Worm (Caenorhabditis elegans) whole organism, L4 larva: ENCODE results near the gene F14E5.2.
A peak's percentile ranks its signal among the peaks of the same experiment; 100 is the strongest.

ENCODE experiments used
- R02D3.7 ChIP-seq: fragments of 150-350 bp; sonication (generic microtip); optimal IDR thresholded peaks from 3 replicates; lab custom pipeline; 2014; ENCODE audit warnings: missing biosample characterization, missing genetic modification characterization
- T26A8.4 ChIP-seq: fragments of 200-800 bp; sonication (Bioruptor generic); IDR thresholded peaks from 2 replicates; pipeline ENCODE4 v1.3.6; 2022; ENCODE audit warnings: missing genetic modification characterization, missing compliant biosample characterization
- aly-2 ChIP-seq: sonication (generic microtip); optimal IDR thresholded peaks from 2 replicates; lab custom pipeline; 2018; ENCODE audit warnings: missing biosample characterization, missing genetic modification characterization
- ama-1 ChIP-seq: fragments of 150-350 bp; optimal IDR thresholded peaks from 2 replicates; lab custom pipeline; 2014; ENCODE audit warnings: inconsistent platforms, mixed read lengths
- ceh-20 ChIP-seq: fragments of 200-800 bp; sonication (Bioruptor generic); IDR thresholded peaks from 2 replicates; pipeline ENCODE4 v1.3.6; 2022; ENCODE audit warnings: missing genetic modification reagents, missing genetic modification characterization, missing compliant biosample characterization
- ceh-28 ChIP-seq: fragments of 150-350 bp; optimal IDR thresholded peaks from 2 replicates; lab custom pipeline; 2014; ENCODE audit warnings: missing biosample characterization, missing genetic modification reagents, missing genetic modification characterization
- cey-2 ChIP-seq: sonication (generic microtip); optimal IDR thresholded peaks from 3 replicates; lab custom pipeline; 2017; ENCODE audit warnings: missing genetic modification characterization, mild to moderate bottlenecking, missing compliant biosample characterization, antibody characterized with exemption, borderline replicate concordance; ENCODE audit not compliant: insufficient read depth
- daf-12 ChIP-seq: fragments of 150-350 bp; optimal IDR thresholded peaks from 2 replicates; lab custom pipeline; 2014; ENCODE audit warnings: missing biosample characterization, missing genetic modification reagents, missing genetic modification characterization
- daf-16 ChIP-seq, 3 experiments: sonication (generic microtip); optimal IDR thresholded peaks; 2 replicates each; lab custom pipeline; 2016 to 2017; ENCODE audit warnings: missing genetic modification characterization in 3 of 3, missing genetic modification reagents in 3 of 3, mild to moderate bottlenecking in 2 of 3, missing compliant biosample characterization in 2 of 3, missing biosample characterization in 1 of 3, moderate library complexity in 1 of 3
- daf-19 ChIP-seq: fragments of 200-800 bp; sonication (Bioruptor generic); conservative IDR thresholded peaks from 2 replicates; pipeline ENCODE4 v1.3.6; 2022; ENCODE audit warnings: missing genetic modification characterization, missing compliant biosample characterization
- dmd-6 ChIP-seq: fragments of 200-800 bp; sonication (Bioruptor generic); IDR thresholded peaks from 2 replicates; pipeline ENCODE4 v1.3.6; 2022; ENCODE audit warnings: missing genetic modification reagents, missing genetic modification characterization, missing compliant biosample characterization
- dve-1 ChIP-seq: sonication (generic microtip); optimal IDR thresholded peaks from 2 replicates; lab custom pipeline; 2017; ENCODE audit warnings: antibody characterized with exemption, mild to moderate bottlenecking, missing genetic modification characterization, missing compliant biosample characterization; ENCODE audit not compliant: insufficient read depth
- egl-27 ChIP-seq: sonication (generic microtip); optimal IDR thresholded peaks from 3 replicates; lab custom pipeline; 2017; ENCODE audit warnings: missing biosample characterization, missing genetic modification reagents, missing genetic modification characterization
- gei-8 ChIP-seq: fragments of 200-800 bp; sonication (Bioruptor generic); optimal IDR thresholded peaks from 2 replicates; lab custom pipeline; 2018; ENCODE audit warnings: mild to moderate bottlenecking, missing genetic modification characterization, missing compliant biosample characterization
- hlh-11 ChIP-seq: fragments of 200-800 bp; sonication (Bioruptor generic); optimal IDR thresholded peaks from 2 replicates; lab custom pipeline; 2018; ENCODE audit warnings: mild to moderate bottlenecking, missing genetic modification characterization, missing compliant biosample characterization
- lim-7 ChIP-seq: fragments of 200-800 bp; sonication (Bioruptor generic); IDR thresholded peaks from 2 replicates; pipeline ENCODE4 v1.3.6; 2022; ENCODE audit warnings: missing genetic modification characterization, missing compliant biosample characterization
- lin-15B ChIP-seq: fragments of 150-350 bp; sonication (generic microtip); optimal IDR thresholded peaks from 3 replicates; lab custom pipeline; 2014; ENCODE audit warnings: missing biosample characterization, missing genetic modification characterization
- lin-38 ChIP-seq: fragments of 200-800 bp; sonication (Bioruptor generic); IDR thresholded peaks from 2 replicates; pipeline ENCODE4 v1.3.6; 2022; ENCODE audit warnings: missing genetic modification reagents, missing genetic modification characterization, missing compliant biosample characterization
- lir-3 ChIP-seq: sonication (generic microtip); optimal IDR thresholded peaks from 2 replicates; lab custom pipeline; 2016; ENCODE audit warnings: mild to moderate bottlenecking, missing genetic modification characterization, missing compliant biosample characterization
- lsy-2 ChIP-seq, 2 experiments: fragments of 150-350 bp in 1 of 2; sonication (generic microtip) in 1 of 2; optimal IDR thresholded peaks; 2 replicates each; lab custom pipeline; 2014 to 2017; ENCODE audit warnings: missing biosample characterization in 2 of 2, missing genetic modification characterization in 2 of 2
- madf-5 ChIP-seq, 2 experiments: fragments of 200-800 bp; sonication (Bioruptor generic); IDR thresholded peaks; 2 replicates each; pipeline ENCODE4 v1.3.6; 2022; ENCODE audit warnings: missing compliant biosample characterization in 2 of 2, missing genetic modification characterization in 2 of 2
- mep-1 ChIP-seq: fragments of 150-350 bp; sonication (generic microtip); optimal IDR thresholded peaks from 3 replicates; lab custom pipeline; 2014; ENCODE audit warnings: missing biosample characterization, missing genetic modification characterization
- mxl-3 ChIP-seq: fragments of 200-800 bp; sonication (Bioruptor generic); optimal IDR thresholded peaks from 2 replicates; lab custom pipeline; 2018; ENCODE audit warnings: mild to moderate bottlenecking, missing genetic modification characterization, missing compliant biosample characterization
- nhr-10 ChIP-seq: fragments of 150-350 bp; optimal IDR thresholded peaks from 2 replicates; lab custom pipeline; 2014; ENCODE audit warnings: missing biosample characterization, missing genetic modification characterization
- nhr-102 ChIP-seq: sonication (generic microtip); optimal IDR thresholded peaks from 2 replicates; lab custom pipeline; 2016; ENCODE audit warnings: mild to moderate bottlenecking, missing genetic modification characterization, moderate library complexity, missing compliant biosample characterization
- nhr-11 ChIP-seq: fragments of 150-350 bp; optimal IDR thresholded peaks from 2 replicates; lab custom pipeline; 2014; ENCODE audit warnings: missing biosample characterization, missing genetic modification characterization
- nhr-111 ChIP-seq: fragments of 200-800 bp; sonication (Bioruptor generic); optimal IDR thresholded peaks from 2 replicates; lab custom pipeline; 2018; ENCODE audit warnings: mild to moderate bottlenecking, missing genetic modification characterization, missing compliant biosample characterization
- nhr-25 ChIP-seq: sonication (generic microtip); optimal IDR thresholded peaks from 2 replicates; lab custom pipeline; 2017; ENCODE audit warnings: missing genetic modification characterization, mild to moderate bottlenecking, missing compliant biosample characterization, antibody characterized with exemption, moderate library complexity, borderline replicate concordance; ENCODE audit not compliant: insufficient read depth
- nhr-28 ChIP-seq: fragments of 150-350 bp; optimal IDR thresholded peaks from 2 replicates; lab custom pipeline; 2014; ENCODE audit warnings: missing biosample characterization, missing genetic modification characterization
- nhr-41 ChIP-seq: fragments of 200-800 bp; sonication (Bioruptor generic); IDR thresholded peaks from 2 replicates; pipeline ENCODE4 v1.3.6; 2022; ENCODE audit warnings: missing genetic modification reagents, missing genetic modification characterization, missing compliant biosample characterization
- nhr-42 ChIP-seq: fragments of 200-800 bp; sonication (Bioruptor generic); IDR thresholded peaks from 2 replicates; pipeline ENCODE4 v1.3.6; 2022; ENCODE audit warnings: missing genetic modification characterization, missing compliant biosample characterization
- nhr-48 ChIP-seq: sonication (generic microtip); optimal IDR thresholded peaks from 2 replicates; lab custom pipeline; 2016; ENCODE audit warnings: mild to moderate bottlenecking, missing genetic modification characterization, missing compliant biosample characterization
- nhr-6 ChIP-seq: fragments of 150-350 bp; optimal IDR thresholded peaks from 2 replicates; lab custom pipeline; 2014; ENCODE audit warnings: missing biosample characterization, missing genetic modification characterization
- php-3 ChIP-seq: fragments of 200-800 bp; sonication (Bioruptor generic); IDR thresholded peaks from 2 replicates; pipeline ENCODE4 v1.3.6; 2022; ENCODE audit warnings: missing genetic modification reagents, missing genetic modification characterization, missing compliant biosample characterization
- set-16 ChIP-seq: fragments of 200-800 bp; sonication (Bioruptor generic); IDR thresholded peaks from 2 replicates; pipeline ENCODE4 v1.3.6; 2022; ENCODE audit warnings: missing genetic modification reagents, missing genetic modification characterization, missing compliant biosample characterization
- skn-1 ChIP-seq: fragments of 150-350 bp; optimal IDR thresholded peaks from 2 replicates; lab custom pipeline; 2014; ENCODE audit warnings: missing biosample characterization, missing genetic modification characterization
- snpc-1.2 ChIP-seq: fragments of 200-800 bp; sonication (Bioruptor generic); IDR thresholded peaks from 2 replicates; pipeline ENCODE4 v1.3.6; 2022; ENCODE audit warnings: missing genetic modification reagents, missing genetic modification characterization, missing compliant biosample characterization
- spr-1 ChIP-seq: sonication (generic microtip); optimal IDR thresholded peaks from 2 replicates; lab custom pipeline; 2016; ENCODE audit warnings: mild to moderate bottlenecking, missing genetic modification characterization, missing compliant biosample characterization
- unc-62 ChIP-seq, 3 experiments: fragments of 150-350 bp in 1 of 3; sonication (generic microtip); optimal IDR thresholded peaks in 2 of 3; peaks in 1 of 3; 1 replicate in 1 of 3; 2 replicates in 2 of 3; lab custom pipeline; 2014 to 2017; ENCODE audit warnings: missing biosample characterization in 3 of 3, missing genetic modification characterization in 3 of 3, missing genetic modification reagents in 3 of 3, missing genotype in 1 of 3
- zfp-3 ChIP-seq: fragments of 200-800 bp; sonication (Bioruptor generic); conservative IDR thresholded peaks from 2 replicates; pipeline ENCODE4 v1.3.6; 2022; ENCODE audit warnings: missing genetic modification reagents, missing genetic modification characterization, missing compliant biosample characterization
- zip-2 ChIP-seq: fragments of 150-350 bp; optimal IDR thresholded peaks from 2 replicates; lab custom pipeline; 2014; ENCODE audit warnings: missing biosample characterization, missing genetic modification characterization
- ztf-11 ChIP-seq: fragments of 150-350 bp; optimal IDR thresholded peaks from 2 replicates; lab custom pipeline; 2014; ENCODE audit warnings: missing biosample characterization, missing genetic modification characterization

The F14E5.2 gene

DNA sequence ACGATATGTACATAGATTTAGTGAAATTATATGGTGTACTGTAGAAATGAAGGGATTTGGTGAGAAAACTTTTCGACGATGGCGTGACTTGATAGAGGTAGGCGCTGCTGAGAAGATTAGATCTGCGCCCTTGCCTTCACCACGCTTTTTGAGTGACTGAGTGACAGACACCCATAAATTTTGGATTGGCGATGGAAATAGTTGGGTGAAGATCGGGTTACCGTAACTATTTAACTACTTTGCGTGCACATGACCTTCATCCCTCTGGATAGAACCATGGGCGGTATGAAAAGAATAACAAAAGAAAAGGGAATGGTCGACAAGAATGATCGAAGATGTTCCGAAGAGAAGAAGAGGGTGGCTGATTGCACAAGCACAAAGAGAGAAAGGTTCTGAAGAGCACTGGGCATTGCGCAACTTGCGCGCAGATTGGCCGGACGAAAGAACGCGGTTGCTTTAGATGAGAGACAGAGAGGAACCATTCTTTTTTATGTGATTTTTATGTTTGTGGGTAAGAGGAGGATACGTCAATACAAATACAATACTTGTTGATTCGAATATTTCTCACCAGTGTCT is 13.1 kb downstream of the F14E5.2 start:
- TF ChIP-seq nhr-48 (tag; lab: Kevin White, UChicago) (no peak), lin-38 (no peak), unc-62 (GFP tag; optimal IDR thresholded peaks at IDR 0.05 in 1 of 2; lab: Kevin White, UChicago) (peak in 1 of 2 experiments; percentile 5), unc-62 (tag; optimal IDR thresholded peaks at IDR 0.05; lab: Kevin White, UChicago) (no peak), hlh-11 (no peak), ceh-20 (GFP tag; lab: Robert Waterston, UW) (no peak), T26A8.4 (GFP tag; lab: Robert Waterston, UW) (no peak), R02D3.7 (tag; lab: Kevin White, UChicago) (no peak), ztf-11 (no peak), zfp-3 (GFP tag; lab: Robert Waterston, UW) (no peak)
- TF ChIP-seq, all 104 proteins: peak for 1

DNA sequence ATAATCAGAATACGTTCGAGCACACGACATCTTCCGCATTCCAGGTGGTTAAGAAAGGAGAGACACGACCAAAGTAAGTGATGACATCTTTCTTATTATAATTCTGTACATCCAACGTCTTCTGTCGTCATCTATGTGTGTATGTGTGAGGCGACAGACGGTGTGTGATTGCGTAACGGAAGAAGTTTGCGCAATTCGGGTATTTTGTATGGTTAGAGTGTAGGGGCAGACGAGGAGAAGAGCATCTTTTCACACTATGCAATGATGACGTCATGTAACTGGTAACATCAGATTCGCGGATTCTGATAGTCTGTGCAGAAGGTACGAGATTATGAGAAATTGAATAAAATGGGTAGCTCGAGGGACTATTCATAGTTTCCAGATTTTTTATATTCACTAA is 13.6 kb downstream of the F14E5.2 start:
- no peak for TF ChIP-seq zfp-3 (GFP tag; lab: Robert Waterston, UW)
- no peak for TF ChIP-seq ceh-20 (GFP tag; lab: Robert Waterston, UW)
- TF ChIP-seq madf-5 (GFP tag; IDR thresholded peaks at IDR 0.05; lab: Robert Waterston, UW), result no peak
- no peak for TF ChIP-seq zip-2 (tag; lab: Kevin White, UChicago)
- no peak for TF ChIP-seq dmd-6 (GFP tag; lab: Robert Waterston, UW)
- no peak for TF ChIP-seq gei-8
- no peak for TF ChIP-seq lir-3 (tag; lab: Kevin White, UChicago)
- TF ChIP-seq daf-12, result no peak
- no peak for TF ChIP-seq mxl-3 (GFP tag; lab: Kevin White, UChicago)

DNA sequence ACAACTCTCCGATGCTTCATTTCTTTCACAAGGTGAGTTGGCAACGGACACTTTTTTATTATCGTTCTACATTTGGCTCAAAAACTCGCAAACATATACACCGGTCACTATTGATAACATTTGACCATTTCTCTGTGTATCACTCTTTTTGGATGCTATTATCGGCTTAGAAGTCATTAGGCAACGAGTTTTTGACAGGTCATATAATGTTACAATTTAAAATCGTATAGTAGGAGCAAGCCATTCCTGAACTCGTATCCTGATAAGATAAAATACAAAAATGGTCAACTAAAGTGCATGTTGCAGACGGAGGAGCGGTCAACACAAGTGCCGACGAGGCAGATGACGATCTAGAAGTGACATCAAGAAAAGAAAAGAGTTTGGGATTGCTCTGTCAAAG is 15.7 kb downstream of the F14E5.2 start:
- TF ChIP-seq aly-2 (tag; lab: Kevin White, UChicago), result no peak
- TF ChIP-seq T26A8.4 (GFP tag; lab: Robert Waterston, UW), result no peak
- peak; percentile 82 for TF ChIP-seq php-3
- peak; percentile 88 for TF ChIP-seq hlh-11
- no peak for TF ChIP-seq daf-16 (GFP tag; optimal IDR thresholded peaks at IDR 0.05; lab: Kevin White, UChicago)
- peak; percentile 94 for TF ChIP-seq daf-16 (tag; optimal IDR thresholded peaks at IDR 0.05; lab: Kevin White, UChicago)
- TF ChIP-seq nhr-28, result peak; percentile 45
- TF ChIP-seq daf-19 (GFP tag; lab: Robert Waterston, UW), result no peak
- TF ChIP-seq lim-7 (GFP tag; lab: Robert Waterston, UW), result no peak
- peak; percentile 70 for TF ChIP-seq dve-1 (tag; lab: Kevin White, UChicago)
- peak; percentile 32 for TF ChIP-seq nhr-102 (tag; lab: Kevin White, UChicago)

- TF ChIP-seq lin-15B (no peak), hlh-11 (peak; percentile 75), snpc-1.2 (GFP tag; lab: Robert Waterston, UW) (no peak), aly-2 (tag; lab: Kevin White, UChicago) (no peak), ama-1 (lab: Kevin White, UChicago) (no peak), unc-62 (GFP tag; optimal IDR thresholded peaks at IDR 0.05 in 1 of 2; lab: Kevin White, UChicago) (peak in 1 of 2 experiments; percentile 27), unc-62 (tag; optimal IDR thresholded peaks at IDR 0.05; lab: Kevin White, UChicago) (no peak), nhr-42 (GFP tag; lab: Robert Waterston, UW) (no peak), egl-27 (tag; lab: Kevin White, UChicago) (no peak), nhr-41 (GFP tag; lab: Robert Waterston, UW) (no peak), nhr-6 (tag; lab: Kevin White, UChicago) (no peak), lsy-2 (tag; optimal IDR thresholded peaks at IDR 0.05; lab: Kevin White, UChicago) (no peak), set-16 (GFP tag; lab: Robert Waterston, UW) (0 out of 2 replicates have a peak, but pooled peaks have one; percentile 25), spr-1 (tag; lab: Kevin White, UChicago) (no peak), nhr-10 (no peak), nhr-11 (tag; lab: Kevin White, UChicago) (no peak), nhr-111 (GFP tag; lab: Kevin White, UChicago) (no peak), skn-1 (tag; lab: Kevin White, UChicago) (no peak), ceh-28 (tag; lab: Kevin White, UChicago) (no peak), php-3 (0 out of 2 replicates have a peak, but pooled peaks have one; percentile 23), zip-2 (tag; lab: Kevin White, UChicago) (no peak), nhr-25 (tag; lab: Kevin White, UChicago) (no peak), nhr-28 (peak; percentile 20), dve-1 (tag; lab: Kevin White, UChicago) (peak; percentile 42), cey-2 (tag; lab: Kevin White, UChicago) (no peak), mep-1 (tag; lab: Kevin White, UChicago) (no peak)
These were observed 16.5 kb downstream of the F14E5.2 start, which contains the start of gene efl-3 for ce11 chrII:8412061-8412721. Gene efl-3, plus strand, starts transcription at chrII:8412671.
